Worm (Caenorhabditis elegans) whole organism, L1 larva: Measurements from ENCODE around the gene osm-11.

ENCODE experiments used
- C04F5.9 ChIP-seq: sonication (generic microtip); optimal IDR thresholded peaks from 2 replicates; lab custom pipeline; 2016; ENCODE audit warnings: missing genetic modification characterization, missing compliant biosample characterization
- C16A3.4 ChIP-seq: fragments of 150-350 bp; optimal IDR thresholded peaks from 2 replicates; lab custom pipeline; 2014; ENCODE audit warnings: missing biosample characterization, missing genetic modification characterization
- aha-1 ChIP-seq: fragments of 150-350 bp; optimal IDR thresholded peaks from 2 replicates; lab custom pipeline; 2014; ENCODE audit warnings: missing biosample characterization, missing genetic modification characterization
- ama-1 ChIP-seq: fragments of 150-350 bp; optimal IDR thresholded peaks from 2 replicates; lab custom pipeline; 2014
- ceh-8 ChIP-seq: fragments of 200-800 bp; sonication (Bioruptor generic); optimal IDR thresholded peaks from 2 replicates; lab custom pipeline; 2018; ENCODE audit warnings: mild to moderate bottlenecking, missing genetic modification characterization, moderate library complexity, missing compliant biosample characterization
- ceh-82 ChIP-seq, 3 experiments: fragments of 150-350 bp in 1 of 3; sonication (generic microtip) in 2 of 3; optimal IDR thresholded peaks; 2 replicates each; lab custom pipeline; 2014 to 2017; ENCODE audit warnings: missing biosample characterization in 3 of 3, missing genetic modification characterization in 3 of 3
- ceh-90 ChIP-seq: sonication (generic microtip); optimal IDR thresholded peaks from 2 replicates; lab custom pipeline; 2016; ENCODE audit warnings: missing genetic modification characterization, missing compliant biosample characterization
- efl-1 ChIP-seq, 4 experiments: fragments of 150-350 bp; optimal IDR thresholded peaks in 3 of 4; peaks in 1 of 4; 1 replicate in 1 of 4; 2 replicates in 3 of 4; lab custom pipeline; 2014; ENCODE audit warnings: missing biosample characterization in 2 of 4, missing genetic modification characterization in 2 of 4, missing genetic modification reagents in 2 of 4
- efl-3 ChIP-seq: fragments of 200-800 bp; sonication (Bioruptor generic); optimal IDR thresholded peaks from 2 replicates; lab custom pipeline; 2018; ENCODE audit warnings: mild to moderate bottlenecking, missing genetic modification characterization, missing compliant biosample characterization
- egl-13 ChIP-seq: sonication (generic microtip); optimal IDR thresholded peaks from 2 replicates; lab custom pipeline; 2016; ENCODE audit warnings: missing genotype, missing genetic modification reagents, missing genetic modification characterization, missing compliant biosample characterization
- egl-27 ChIP-seq, 2 experiments: fragments of 150-350 bp in 1 of 2; sonication (generic microtip); optimal IDR thresholded peaks; 3 replicates each; lab custom pipeline; 2017 to 2018; ENCODE audit warnings: missing biosample characterization in 2 of 2, missing genetic modification characterization in 2 of 2, missing genetic modification reagents in 2 of 2
- elt-3 ChIP-seq, 6 experiments: fragments of 150-350 bp in 1 of 6; sonication (generic microtip); optimal IDR thresholded peaks; 2 replicates each; lab custom pipeline; 2017 to 2018; ENCODE audit warnings: missing biosample characterization in 6 of 6, missing genetic modification characterization in 6 of 6, inconsistent platforms in 1 of 6
- fkh-4 ChIP-seq: sonication (generic microtip); optimal IDR thresholded peaks from 2 replicates; lab custom pipeline; 2016; ENCODE audit warnings: missing compliant biosample characterization, missing genetic modification characterization, borderline replicate concordance
- fos-1 ChIP-seq: fragments of 150-350 bp; optimal IDR thresholded peaks from 2 replicates; lab custom pipeline; 2014; ENCODE audit warnings: missing biosample characterization, missing genetic modification characterization
- hlh-17 ChIP-seq: fragments of 200-800 bp; sonication (Bioruptor generic); optimal IDR thresholded peaks from 2 replicates; lab custom pipeline; 2018; ENCODE audit warnings: missing genetic modification characterization, mild to moderate bottlenecking, missing compliant biosample characterization, moderate library complexity, borderline replicate concordance
- hlh-4 ChIP-seq: sonication (generic microtip); optimal IDR thresholded peaks from 2 replicates; lab custom pipeline; 2016; ENCODE audit warnings: mild to moderate bottlenecking, missing genetic modification characterization, missing compliant biosample characterization
- hpl-2 ChIP-seq: fragments of 150-350 bp; optimal IDR thresholded peaks from 2 replicates; lab custom pipeline; 2014; ENCODE audit warnings: missing biosample characterization, missing genetic modification reagents, missing genetic modification characterization
- jun-1 ChIP-seq: fragments of 150-350 bp; optimal IDR thresholded peaks from 2 replicates; lab custom pipeline; 2014; ENCODE audit warnings: missing biosample characterization, missing genetic modification reagents, missing genetic modification characterization
- lin-14 ChIP-seq: fragments of 200-800 bp; sonication (Bioruptor generic); optimal IDR thresholded peaks from 2 replicates; lab custom pipeline; 2018; ENCODE audit warnings: mild to moderate bottlenecking, missing genetic modification characterization, moderate library complexity, missing compliant biosample characterization
- lin-15B ChIP-seq: fragments of 150-350 bp; sonication (generic microtip); optimal IDR thresholded peaks from 3 replicates; lab custom pipeline; 2014; ENCODE audit warnings: missing biosample characterization, missing genetic modification characterization
- lin-35 ChIP-seq, 2 experiments: fragments of 150-350 bp; optimal IDR thresholded peaks; 2 replicates each; lab custom pipeline; 2014; ENCODE audit warnings: missing biosample characterization in 2 of 2, missing genetic modification characterization in 2 of 2, missing genetic modification reagents in 2 of 2
- lsy-2 ChIP-seq, 2 experiments: fragments of 150-350 bp; optimal IDR thresholded peaks; 2 replicates each; lab custom pipeline; 2014; ENCODE audit warnings: missing biosample characterization in 2 of 2, missing genetic modification characterization in 2 of 2
- mab-9 ChIP-seq: fragments of 200-800 bp; sonication (Bioruptor generic); IDR thresholded peaks from 2 replicates; pipeline ENCODE4 v1.3.6; 2022; ENCODE audit warnings: missing genetic modification reagents, missing genetic modification characterization, missing compliant biosample characterization
- nhr-11 ChIP-seq: fragments of 150-350 bp; optimal IDR thresholded peaks from 2 replicates; lab custom pipeline; 2014; ENCODE audit warnings: missing biosample characterization, missing genetic modification characterization
- nhr-12 ChIP-seq: sonication (generic microtip); optimal IDR thresholded peaks from 2 replicates; lab custom pipeline; 2017; ENCODE audit warnings: missing biosample characterization, missing genetic modification characterization
- nhr-19 ChIP-seq: fragments of 200-800 bp; sonication (Bioruptor generic); conservative IDR thresholded peaks from 2 replicates; pipeline ENCODE4 v1.3.6; 2022; ENCODE audit warnings: missing genetic modification characterization, missing compliant biosample characterization
- nhr-20 ChIP-seq: sonication (generic microtip); optimal IDR thresholded peaks from 2 replicates; lab custom pipeline; 2016; ENCODE audit warnings: mild to moderate bottlenecking, missing genetic modification characterization, missing compliant biosample characterization
- nhr-237 ChIP-seq: fragments of 150-350 bp; optimal IDR thresholded peaks from 2 replicates; lab custom pipeline; 2014; ENCODE audit warnings: missing biosample characterization, missing genetic modification characterization
- nhr-28 ChIP-seq: fragments of 150-350 bp; optimal IDR thresholded peaks from 2 replicates; lab custom pipeline; 2014; ENCODE audit warnings: missing biosample characterization, missing genetic modification characterization
- nhr-47 ChIP-seq: sonication (generic microtip); optimal IDR thresholded peaks from 2 replicates; lab custom pipeline; 2016; ENCODE audit warnings: mild to moderate bottlenecking, missing genetic modification characterization, moderate library complexity, missing compliant biosample characterization
- nhr-71 ChIP-seq: sonication (generic microtip); optimal IDR thresholded peaks from 2 replicates; lab custom pipeline; 2016; ENCODE audit warnings: mild to moderate bottlenecking, missing genetic modification characterization, moderate library complexity, missing compliant biosample characterization
- nhr-85 ChIP-seq: sonication (generic microtip); peaks from one replicate; lab custom pipeline; 2016; ENCODE audit warnings: missing genetic modification characterization, inconsistent platforms, missing compliant biosample characterization
- pag-3 ChIP-seq: sonication (generic microtip); optimal IDR thresholded peaks from 2 replicates; lab custom pipeline; 2017; ENCODE audit warnings: missing genetic modification characterization, mild to moderate bottlenecking, missing compliant biosample characterization, antibody characterized with exemption, borderline replicate concordance; ENCODE audit not compliant: insufficient read depth
- snu-23 ChIP-seq: sonication (generic microtip); optimal IDR thresholded peaks from 2 replicates; lab custom pipeline; 2016; ENCODE audit warnings: missing genetic modification characterization, missing compliant biosample characterization
- sox-4 ChIP-seq: sonication (generic microtip); optimal IDR thresholded peaks from 2 replicates; lab custom pipeline; 2016; ENCODE audit warnings: missing genetic modification characterization, missing compliant biosample characterization
- sptf-1 ChIP-seq: fragments of 150-350 bp; optimal IDR thresholded peaks from 2 replicates; lab custom pipeline; 2014; ENCODE audit warnings: missing biosample characterization, missing genetic modification characterization
- tbx-2 ChIP-seq: sonication (generic microtip); optimal IDR thresholded peaks from 2 replicates; lab custom pipeline; 2016; ENCODE audit warnings: missing genetic modification characterization, missing compliant biosample characterization
- unc-86 ChIP-seq: sonication (generic microtip); optimal IDR thresholded peaks from 2 replicates; lab custom pipeline; 2016; ENCODE audit warnings: missing genetic modification characterization, missing compliant biosample characterization
- zag-1 ChIP-seq: fragments of 150-350 bp; optimal IDR thresholded peaks from 2 replicates; lab custom pipeline; 2014; ENCODE audit warnings: missing biosample characterization, missing genetic modification characterization
- zip-4 ChIP-seq: fragments of 200-800 bp; sonication (Bioruptor generic); optimal IDR thresholded peaks from 2 replicates; lab custom pipeline; 2018; ENCODE audit warnings: mild to moderate bottlenecking, missing genetic modification characterization, moderate library complexity, missing compliant biosample characterization
- ztf-4 ChIP-seq: fragments of 150-350 bp; optimal IDR thresholded peaks from 2 replicates; lab custom pipeline; 2014; ENCODE audit warnings: missing biosample characterization, missing genetic modification characterization

The osm-11 gene

ce11 chrX:17422593-17422992 lies 1.2 kb upstream of the osm-11 start:
- TF ChIP-seq lin-35 (GFP tag; optimal IDR thresholded peaks at IDR 0.05; lab: Kevin White, UChicago) (peak in 1 of 2 experiments; percentile 9), hlh-17 (GFP tag; lab: Kevin White, UChicago) (no peak), snu-23 (GFP tag; lab: Kevin White, UChicago) (peak; percentile 40), lin-14 (peak; percentile 62), jun-1 (tag; lab: Kevin White, UChicago) (no peak), nhr-20 (tag; lab: Kevin White, UChicago) (peak; percentile 42), efl-3 (GFP tag; lab: Kevin White, UChicago) (no peak), nhr-71 (tag; lab: Kevin White, UChicago) (peak; percentile 49), nhr-28 (tag; lab: Kevin White, UChicago) (no peak), nhr-85 (tag; lab: Kevin White, UChicago) (peak; percentile 89), ama-1 (lab: Kevin White, UChicago) (no peak), nhr-12 (no peak), nhr-11 (tag; lab: Kevin White, UChicago) (no peak), lin-15B (tag; lab: Kevin White, UChicago) (no peak), elt-3 (tag; optimal IDR thresholded peaks at IDR 0.05; lab: Kevin White, UChicago) (peak in 2 of 6 experiments; percentile 17 to 32)

ce11 chrX:17420585-17421459 lies 560 bp downstream of the osm-11 start:
- TF ChIP-seq ztf-4 (tag; lab: Kevin White, UChicago): peak; percentile 6
- no peak for TF ChIP-seq ceh-90 (tag; lab: Kevin White, UChicago)
- TF ChIP-seq elt-3 (tag; optimal IDR thresholded peaks at IDR 0.05; lab: Kevin White, UChicago): peak in 1 of 6 experiments; percentile 12
- no peak for TF ChIP-seq C16A3.4 (tag; lab: Kevin White, UChicago)
- TF ChIP-seq hlh-17 (GFP tag; lab: Kevin White, UChicago): no peak
- no peak for TF ChIP-seq zip-4 (GFP tag; lab: Kevin White, UChicago)
- peak; percentile 95 for TF ChIP-seq ama-1 (lab: Kevin White, UChicago)
- TF ChIP-seq nhr-237 (tag; lab: Kevin White, UChicago): no peak
- TF ChIP-seq hpl-2 (GFP tag; lab: Kevin White, UChicago): peak; percentile 35
- no peak for TF ChIP-seq sptf-1 (tag; lab: Kevin White, UChicago)
- no peak for TF ChIP-seq efl-1 (optimal IDR thresholded peaks at IDR 0.05; lab: Kevin White, UChicago)
- peak in 1 of 2 experiments; percentile 84 for TF ChIP-seq efl-1 (GFP tag; optimal IDR thresholded peaks at IDR 0.05 in 1 of 2; lab: Kevin White, UChicago)
- no peak for TF ChIP-seq nhr-47 (tag; lab: Kevin White, UChicago)
- no peak for TF ChIP-seq ceh-8
- TF ChIP-seq egl-13 (tag; lab: Kevin White, UChicago): no peak
- TF ChIP-seq fos-1 (tag; lab: Kevin White, UChicago): no peak
- no peak for TF ChIP-seq hlh-4 (tag; lab: Kevin White, UChicago)

- TF ChIP-seq C16A3.4 (tag; lab: Kevin White, UChicago) (peak; percentile 10), egl-27 (tag; optimal IDR thresholded peaks at IDR 0.05; lab: Kevin White, UChicago) (no peak), zip-4 (GFP tag; lab: Kevin White, UChicago) (no peak), aha-1 (tag; lab: Kevin White, UChicago) (no peak), fkh-4 (tag; lab: Kevin White, UChicago) (no peak), hlh-17 (GFP tag; lab: Kevin White, UChicago) (no peak), C04F5.9 (tag; lab: Kevin White, UChicago) (no peak), mab-9 (GFP tag; lab: Robert Waterston, UW) (no peak), sox-4 (tag; lab: Kevin White, UChicago) (no peak), efl-1 (optimal IDR thresholded peaks at IDR 0.05; lab: Kevin White, UChicago) (no peak), efl-1 (GFP tag; optimal IDR thresholded peaks at IDR 0.05 in 1 of 2; lab: Kevin White, UChicago) (peak in 1 of 2 experiments; percentile 85), lin-15B (tag; lab: Kevin White, UChicago) (no peak), unc-86 (no peak), tbx-2 (tag; lab: Kevin White, UChicago) (peak; percentile 13), nhr-237 (tag; lab: Kevin White, UChicago) (no peak), ama-1 (lab: Kevin White, UChicago) (peak; percentile 73), zag-1 (tag; lab: Kevin White, UChicago) (no peak), ceh-82 (tag; optimal IDR thresholded peaks at IDR 0.05; lab: Kevin White, UChicago) (no peak), pag-3 (tag; lab: Kevin White, UChicago) (no peak), snu-23 (GFP tag; lab: Kevin White, UChicago) (peak; percentile 54), ceh-8 (no peak), lsy-2 (tag; optimal IDR thresholded peaks at IDR 0.05; lab: Kevin White, UChicago) (peak in 1 of 2 experiments; percentile 71), nhr-71 (tag; lab: Kevin White, UChicago) (peak; percentile 77), nhr-19 (GFP tag; lab: Robert Waterston, UW) (peak; percentile 37; the same call in 1 of the 2 replicates), elt-3 (tag; optimal IDR thresholded peaks at IDR 0.05; lab: Kevin White, UChicago) (peak in 3 of 6 experiments; percentile 2 to 80 (median 70)), nhr-28 (tag; lab: Kevin White, UChicago) (no peak)
Observed at ce11 chrX:17419813-17420584, 1.4 kb downstream of the osm-11 start.
